Worm (Caenorhabditis elegans) whole organism, L4 larva: ENCODE data around the gene haao-1.

ENCODE experiments used
- ZK546.5 ChIP-seq, 2 experiments: sonication (generic microtip); optimal IDR thresholded peaks; 2 replicates each; lab custom pipeline; 2017; ENCODE audit warnings: missing biosample characterization in 2 of 2, missing genetic modification characterization in 2 of 2
- ama-1 ChIP-seq: fragments of 150-350 bp; optimal IDR thresholded peaks from 2 replicates; lab custom pipeline; 2014; ENCODE audit warnings: inconsistent platforms, mixed read lengths
- fos-1 ChIP-seq: fragments of 150-350 bp; optimal IDR thresholded peaks from 2 replicates; lab custom pipeline; 2014; ENCODE audit warnings: missing biosample characterization, missing genetic modification characterization
- mdt-29 ChIP-seq: fragments of 200-800 bp; sonication (Bioruptor generic); IDR thresholded peaks from 2 replicates; pipeline ENCODE4 v1.3.6; 2022; ENCODE audit warnings: missing genetic modification reagents, missing genetic modification characterization, missing compliant biosample characterization
- nhr-25 ChIP-seq: sonication (generic microtip); optimal IDR thresholded peaks from 2 replicates; lab custom pipeline; 2017; ENCODE audit warnings: missing genetic modification characterization, mild to moderate bottlenecking, missing compliant biosample characterization, antibody characterized with exemption, moderate library complexity, borderline replicate concordance; ENCODE audit not compliant: insufficient read depth
- nhr-28 ChIP-seq: fragments of 150-350 bp; optimal IDR thresholded peaks from 2 replicates; lab custom pipeline; 2014; ENCODE audit warnings: missing biosample characterization, missing genetic modification characterization
- nhr-77 ChIP-seq: fragments of 150-350 bp; optimal IDR thresholded peaks from 2 replicates; lab custom pipeline; 2014; ENCODE audit warnings: missing biosample characterization, missing genetic modification characterization
- tag-97 ChIP-seq: fragments of 200-800 bp; sonication (Bioruptor generic); IDR thresholded peaks from 2 replicates; pipeline ENCODE4 v1.3.6; 2022; ENCODE audit warnings: missing genetic modification characterization, missing compliant biosample characterization
- ztf-11 ChIP-seq: fragments of 150-350 bp; optimal IDR thresholded peaks from 2 replicates; lab custom pipeline; 2014; ENCODE audit warnings: missing biosample characterization, missing genetic modification characterization

- TF ChIP-seq nhr-25 (no peak), ama-1 (lab: Kevin White, UChicago) (no peak), nhr-28 (tag; lab: Kevin White, UChicago) (no peak), ztf-11 (tag; lab: Kevin White, UChicago) (no peak), ZK546.5 (tag; optimal IDR thresholded peaks at IDR 0.05; lab: Kevin White, UChicago) (no peak), fos-1 (tag; lab: Kevin White, UChicago) (no peak), mdt-29 (GFP tag; lab: Robert Waterston, UW) (no peak), tag-97 (GFP tag; lab: Robert Waterston, UW) (no peak), nhr-77 (tag; lab: Kevin White, UChicago) (no peak)
Measured at ce11 chrV:9477863-9478262, 26.8 kb upstream of the haao-1 start, which contains the start of gene nas-3.
